Worm (Caenorhabditis elegans) whole organism, early embryonic: ENCODE results near the gene zip-12.

Experiments used
- B0310.2 ChIP-seq: sonication (generic microtip); optimal IDR thresholded peaks from 2 replicates; lab custom pipeline; 2016; ENCODE audit warnings: mild to moderate bottlenecking, missing genetic modification characterization, missing compliant biosample characterization
- ama-1 ChIP-seq: fragments of 150-350 bp; optimal IDR thresholded peaks from 2 replicates; lab custom pipeline; 2014
- ets-7 ChIP-seq: sonication (generic microtip); optimal IDR thresholded peaks from 2 replicates; lab custom pipeline; 2016; ENCODE audit warnings: missing genotype, missing genetic modification characterization, missing compliant biosample characterization
- flt-1 ChIP-seq: fragments of 200-800 bp; sonication (Bioruptor generic); IDR thresholded peaks from 2 replicates; pipeline ENCODE4 v1.3.6; 2022; ENCODE audit warnings: missing genetic modification characterization, missing compliant biosample characterization
- hmg-4 ChIP-seq: fragments of 200-800 bp; sonication (Bioruptor generic); optimal IDR thresholded peaks from 2 replicates; lab custom pipeline; 2018; ENCODE audit warnings: mild to moderate bottlenecking, missing genetic modification characterization, missing compliant biosample characterization
- hnd-1 ChIP-seq: sonication (generic microtip); optimal IDR thresholded peaks from 2 replicates; lab custom pipeline; 2016; ENCODE audit warnings: missing genetic modification characterization, missing compliant biosample characterization
- pes-1 ChIP-seq: fragments of 200-800 bp; sonication (Bioruptor generic); IDR thresholded peaks from 2 replicates; pipeline ENCODE4 v1.3.6; 2022; ENCODE audit warnings: missing genetic modification reagents, missing genetic modification characterization, missing compliant biosample characterization
- tra-4 ChIP-seq: sonication (generic microtip); optimal IDR thresholded peaks from 2 replicates; lab custom pipeline; 2017; ENCODE audit warnings: missing genetic modification characterization, missing compliant biosample characterization

ce11 chrIII:12318794-12319193, 8.9 kb upstream of the zip-12 start, which contains the start of gene Y75B8A.28:
- TF ChIP-seq ama-1 (lab: Kevin White, UChicago): no peak
- TF ChIP-seq pes-1 (GFP tag; lab: Robert Waterston, UW): no peak
- no peak for TF ChIP-seq hmg-4
- no peak for TF ChIP-seq flt-1 (GFP tag; lab: Robert Waterston, UW)
- no peak for TF ChIP-seq B0310.2
- TF ChIP-seq hnd-1 (tag; lab: Kevin White, UChicago): no peak
- TF ChIP-seq tra-4: no peak
- TF ChIP-seq ets-7 (tag; lab: Kevin White, UChicago): no peak
